Fruit fly (Drosophila melanogaster) whole organism, embryonic: ENCODE measurements around the gene Dh31.

ENCODE experiments used
- B-H1 ChIP-seq: fragments of 200-800 bp; sonication (Bioruptor generic); IDR thresholded peaks from 3 replicates; pipeline ENCODE4 v1.3.6; 2022; ENCODE audit warnings: missing biosample characterization, missing genetic modification characterization
- Bteb2 ChIP-seq: fragments of 200-800 bp; sonication (Bioruptor generic); optimal IDR thresholded peaks from 2 replicates; lab custom pipeline; 2016; ENCODE audit warnings: missing biosample characterization, missing genetic modification characterization
- CG11085 ChIP-seq: fragments of 200-800 bp; sonication (Bioruptor generic); IDR thresholded peaks from 2 replicates; pipeline ENCODE4 v1.3.6; 2022; ENCODE audit warnings: missing biosample characterization, missing genetic modification characterization
- CG12391 ChIP-seq: fragments of 200-800 bp; sonication (Bioruptor generic); optimal IDR thresholded peaks from 3 replicates; lab custom pipeline; 2018; ENCODE audit warnings: missing biosample characterization, mild to moderate bottlenecking, missing genetic modification characterization, moderate library complexity
- CG13123 ChIP-seq: fragments of 200-800 bp; sonication (Bioruptor generic); optimal IDR thresholded peaks from 2 replicates; lab custom pipeline; 2016; ENCODE audit warnings: missing biosample characterization, missing genetic modification characterization
- CG13424 ChIP-seq: fragments of 200-800 bp; sonication (Bioruptor generic); optimal IDR thresholded peaks from 2 replicates; lab custom pipeline; 2019; ENCODE audit warnings: missing biosample characterization, mild to moderate bottlenecking, missing genetic modification characterization, moderate library complexity
- CG13775 ChIP-seq: fragments of 200-800 bp; sonication (Bioruptor generic); optimal IDR thresholded peaks from 3 replicates; lab custom pipeline; 2017; ENCODE audit warnings: missing biosample characterization, mild to moderate bottlenecking, missing genetic modification characterization
- CG17328 ChIP-seq: fragments of 200-800 bp; sonication (Bioruptor generic); IDR thresholded peaks from 2 replicates; pipeline ENCODE4 v1.3.6; 2022; ENCODE audit warnings: missing biosample characterization, missing genetic modification characterization
- CG18262 ChIP-seq: fragments of 200-800 bp; optimal IDR thresholded peaks from 3 replicates; lab custom pipeline; 2019; ENCODE audit warnings: missing biosample characterization, mild to moderate bottlenecking, missing genetic modification characterization, moderate library complexity
- CG2889 ChIP-seq: fragments of 200-800 bp; sonication (Bioruptor generic); IDR thresholded peaks from 3 replicates; pipeline ENCODE4 v1.3.6; 2022; ENCODE audit warnings: missing biosample characterization, missing genetic modification characterization
- CG32767 ChIP-seq: fragments of 200-800 bp; sonication (Bioruptor generic); IDR thresholded peaks from 2 replicates; pipeline ENCODE4 v1.3.6; 2022; ENCODE audit warnings: missing biosample characterization, missing genetic modification characterization
- CG4404 ChIP-seq: fragments of 200-800 bp; sonication (Bioruptor generic); IDR thresholded peaks from 2 replicates; pipeline ENCODE4 v1.3.6; 2022; ENCODE audit warnings: missing biosample characterization, missing genetic modification characterization
- CG6254 ChIP-seq: fragments of 200-800 bp; sonication (Bioruptor generic); optimal IDR thresholded peaks from 3 replicates; lab custom pipeline; 2017; ENCODE audit warnings: mild to moderate bottlenecking, missing biosample characterization, missing genetic modification reagents, missing genetic modification characterization
- CG6272 ChIP-seq: fragments of 200-800 bp; sonication (Bioruptor generic); IDR thresholded peaks from 2 replicates; pipeline ENCODE4 v1.3.6; 2022; ENCODE audit warnings: missing biosample characterization, missing genetic modification characterization
- CG6854 ChIP-seq: fragments of 200-800 bp; sonication (Bioruptor generic); optimal IDR thresholded peaks from 3 replicates; lab custom pipeline; 2017; ENCODE audit warnings: missing biosample characterization, mild to moderate bottlenecking, missing genetic modification characterization
- CG8388 ChIP-seq: fragments of 200-800 bp; sonication (Bioruptor generic); optimal IDR thresholded peaks from 2 replicates; lab custom pipeline; 2019; ENCODE audit warnings: missing biosample characterization, mild to moderate bottlenecking, missing genetic modification characterization, moderate library complexity
- CG8765 ChIP-seq: fragments of 200-800 bp; sonication (Bioruptor generic); IDR thresholded peaks from 2 replicates; pipeline ENCODE4 v1.3.6; 2022; ENCODE audit warnings: missing biosample characterization, missing genetic modification characterization
- CG9817 ChIP-seq: fragments of 200-800 bp; sonication (Bioruptor generic); optimal IDR thresholded peaks from 2 replicates; lab custom pipeline; 2018; ENCODE audit warnings: missing biosample characterization, mild to moderate bottlenecking, missing genetic modification characterization, moderate library complexity
- CkIIα-i1 ChIP-seq: fragments of 200-800 bp; sonication (Bioruptor generic); IDR thresholded peaks from 2 replicates; pipeline ENCODE4 v1.3.6; 2022; ENCODE audit warnings: missing biosample characterization, missing genetic modification characterization
- Dip2 ChIP-seq: fragments of 200-800 bp; sonication (Bioruptor generic); IDR thresholded peaks from 2 replicates; pipeline ENCODE4 v1.3.6; 2022; ENCODE audit warnings: missing biosample characterization, missing genetic modification characterization
- Dll ChIP-seq: fragments of 200-800 bp; sonication (Bioruptor generic); IDR thresholded peaks from 4 replicates; pipeline ENCODE4 v1.3.6; 2022; ENCODE audit warnings: missing biosample characterization, missing genetic modification characterization; ENCODE audit not compliant: partially characterized antibody
- Dp ChIP-seq: fragments of 200-800 bp; sonication (Bioruptor generic); optimal IDR thresholded peaks from 2 replicates; lab custom pipeline; 2018; ENCODE audit warnings: missing biosample characterization, mild to moderate bottlenecking, missing genetic modification characterization, moderate library complexity
- Hand ChIP-seq: fragments of 200-800 bp; sonication (Bioruptor generic); optimal IDR thresholded peaks from 2 replicates; lab custom pipeline; 2017; ENCODE audit warnings: mild to moderate bottlenecking, missing biosample characterization, missing genetic modification reagents, missing genetic modification characterization
- HmgZ ChIP-seq: fragments of 200-800 bp; sonication (Bioruptor generic); optimal IDR thresholded peaks from 2 replicates; lab custom pipeline; 2018; ENCODE audit warnings: missing biosample characterization, mild to moderate bottlenecking, missing genetic modification characterization
- Hmx ChIP-seq: fragments of 200-800 bp; sonication (Bioruptor generic); optimal IDR thresholded peaks from 2 replicates; lab custom pipeline; 2016; ENCODE audit warnings: missing biosample characterization, missing genetic modification characterization
- Lhr ChIP-seq: fragments of 200-800 bp; sonication (Bioruptor generic); optimal IDR thresholded peaks from 3 replicates; lab custom pipeline; 2017; ENCODE audit warnings: mild to moderate bottlenecking, missing biosample characterization, missing genetic modification reagents, missing genetic modification characterization
- NC2β ChIP-seq: fragments of 200-800 bp; sonication (Bioruptor generic); optimal IDR thresholded peaks from 2 replicates; lab custom pipeline; 2016; ENCODE audit warnings: missing biosample characterization, missing genetic modification characterization
- Nf-YA ChIP-seq: fragments of 200-800 bp; sonication (Bioruptor generic); IDR thresholded peaks from 2 replicates; pipeline ENCODE4 v1.3.6; 2022; ENCODE audit warnings: missing biosample characterization, missing genetic modification characterization
- Nf-YB ChIP-seq: fragments of 200-800 bp; sonication (Bioruptor generic); optimal IDR thresholded peaks from 3 replicates; lab custom pipeline; 2019; ENCODE audit warnings: missing biosample characterization, mild to moderate bottlenecking, missing genetic modification characterization, moderate library complexity
- Rfx ChIP-seq: fragments of 200-800 bp; sonication (Bioruptor generic); IDR thresholded peaks from 2 replicates; pipeline ENCODE4 v1.3.6; 2022; ENCODE audit warnings: missing biosample characterization, missing genetic modification characterization
- YL-1 ChIP-seq: fragments of 200-800 bp; sonication (Bioruptor generic); optimal IDR thresholded peaks from 3 replicates; lab custom pipeline; 2017; ENCODE audit warnings: missing biosample characterization, mild to moderate bottlenecking, missing genetic modification characterization
- ash1 ChIP-seq: fragments of 200-800 bp; sonication (Bioruptor generic); optimal IDR thresholded peaks from 2 replicates; lab custom pipeline; 2018; ENCODE audit warnings: missing biosample characterization, mild to moderate bottlenecking, missing genetic modification characterization
- ato ChIP-seq: fragments of 200-800 bp; sonication (Bioruptor generic); IDR thresholded peaks from 2 replicates; pipeline ENCODE4 v1.3.6; 2022; ENCODE audit warnings: missing biosample characterization, missing genetic modification characterization; ENCODE audit not compliant: partially characterized antibody
- az2 ChIP-seq: fragments of 200-800 bp; sonication (Bioruptor generic); optimal IDR thresholded peaks from 3 replicates; lab custom pipeline; 2016; ENCODE audit warnings: missing biosample characterization, missing genetic modification characterization
- bbx ChIP-seq: fragments of 200-800 bp; sonication (Bioruptor generic); IDR thresholded peaks from 2 replicates; pipeline ENCODE4 v1.3.6; 2022; ENCODE audit warnings: missing biosample characterization, missing genetic modification characterization; ENCODE audit not compliant: partially characterized antibody
- cato ChIP-seq: fragments of 200-800 bp; sonication (Bioruptor generic); optimal IDR thresholded peaks from 2 replicates; lab custom pipeline; 2016; ENCODE audit warnings: missing biosample characterization, missing genetic modification characterization, borderline replicate concordance
- chn ChIP-seq: fragments of 200-800 bp; sonication (Bioruptor generic); optimal IDR thresholded peaks from 2 replicates; lab custom pipeline; 2016; ENCODE audit warnings: missing biosample characterization, missing genetic modification characterization
- gro ChIP-seq: fragments of 200-800 bp; sonication (Bioruptor generic); optimal IDR thresholded peaks from 2 replicates; lab custom pipeline; 2016; ENCODE audit warnings: missing biosample characterization, missing genetic modification characterization
- gsb-n ChIP-seq: fragments of 200-800 bp; sonication (Bioruptor generic); optimal IDR thresholded peaks from 3 replicates; lab custom pipeline; 2018; ENCODE audit warnings: missing biosample characterization, mild to moderate bottlenecking, missing genetic modification characterization
- hbn ChIP-seq: fragments of 200-800 bp; sonication (Bioruptor generic); IDR thresholded peaks from 2 replicates; pipeline ENCODE4 v1.3.6; 2022; ENCODE audit warnings: missing biosample characterization, missing genetic modification characterization; ENCODE audit not compliant: partially characterized antibody
- mirr ChIP-seq: fragments of 200-800 bp; sonication (Bioruptor generic); optimal IDR thresholded peaks from 3 replicates; lab custom pipeline; 2018; ENCODE audit warnings: missing biosample characterization, mild to moderate bottlenecking, missing genetic modification characterization
- otp ChIP-seq: fragments of 200-800 bp; sonication (Bioruptor generic); IDR thresholded peaks from 3 replicates; pipeline ENCODE4, ENCODE4 v1.3.6; 2022; ENCODE audit warnings: missing biosample characterization, missing genetic modification characterization
- pita ChIP-seq: fragments of 200-800 bp; sonication (Bioruptor generic); optimal IDR thresholded peaks from 2 replicates; lab custom pipeline; 2017; ENCODE audit warnings: missing biosample characterization, mild to moderate bottlenecking, missing genetic modification characterization
- pum ChIP-seq: fragments of 200-800 bp; sonication (Bioruptor generic); optimal IDR thresholded peaks from 2 replicates; lab custom pipeline; 2016; ENCODE audit warnings: missing biosample characterization, missing genetic modification characterization
- row ChIP-seq: fragments of 200-800 bp; sonication (Bioruptor generic); IDR thresholded peaks from 3 replicates; pipeline ENCODE4 v1.3.6; 2022; ENCODE audit warnings: missing biosample characterization, missing genetic modification characterization
- so ChIP-seq: fragments of 200-800 bp; sonication (Bioruptor generic); IDR thresholded peaks from 3 replicates; pipeline ENCODE4 v1.3.6; 2022; ENCODE audit warnings: missing biosample characterization, missing genetic modification characterization
- tap ChIP-seq: fragments of 200-800 bp; optimal IDR thresholded peaks from 3 replicates; lab custom pipeline; 2019; ENCODE audit warnings: missing biosample characterization, mild to moderate bottlenecking, missing genetic modification characterization, moderate library complexity
- wdn ChIP-seq: fragments of 200-800 bp; sonication (Bioruptor generic); IDR thresholded peaks from 2 replicates; pipeline ENCODE4 v1.3.6; 2022; ENCODE audit warnings: missing biosample characterization, missing genetic modification characterization
- zfh2 ChIP-seq: fragments of 200-800 bp; sonication (Bioruptor generic); optimal IDR thresholded peaks from 2 replicates; lab custom pipeline; 2016; ENCODE audit warnings: missing biosample characterization, missing genetic modification characterization

The Dh31 gene

DNA sequence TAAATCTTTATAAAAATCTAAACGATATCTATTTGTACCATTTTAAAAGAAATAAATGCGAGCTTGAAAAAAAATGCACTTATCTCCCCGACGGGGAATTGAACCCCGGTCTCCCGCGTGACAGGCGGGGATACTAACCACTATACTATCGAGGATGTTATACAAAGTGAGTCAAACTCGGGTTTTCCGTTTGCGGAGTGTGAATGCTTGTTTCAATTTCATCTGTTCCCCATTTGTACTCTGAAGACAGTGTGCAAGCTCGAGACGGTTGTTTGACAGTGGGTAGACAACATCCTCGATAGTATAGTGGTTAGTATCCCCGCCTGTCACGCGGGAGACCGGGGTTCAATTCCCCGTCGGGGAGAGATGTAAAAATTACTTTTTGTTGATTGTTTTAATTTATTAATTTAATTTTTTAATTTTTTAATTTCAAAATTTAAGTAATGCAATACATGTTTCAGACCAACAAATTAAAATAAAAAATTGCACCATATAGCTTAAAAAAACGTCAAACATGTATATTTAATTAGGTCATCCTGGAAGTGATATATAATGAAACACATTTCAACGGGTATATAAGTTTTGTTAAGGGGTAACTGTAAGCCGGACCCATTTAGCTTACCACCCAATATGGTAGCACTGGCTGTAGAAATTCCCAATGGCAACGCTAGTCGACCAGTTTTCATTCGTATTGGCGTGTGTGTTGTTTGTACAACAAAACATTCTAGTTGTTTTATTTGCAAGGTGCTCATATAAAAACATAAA lies 35.0 kb upstream of the Dh31 start, which contains the start of gene Sema1a (continued):
- peak; percentile 31 for TF ChIP-seq YL-1 (GFP tag; lab: Kevin White, UChicago)
- TF ChIP-seq CG4404 (GFP tag; lab: Robert Waterston, UW): no peak
- TF ChIP-seq bbx (GFP tag; lab: Robert Waterston, UW): peak; percentile 95
- TF ChIP-seq CG32767 (GFP tag; lab: Robert Waterston, UW): no peak; the same call in 1 of the 2 replicates
- no peak for TF ChIP-seq Dp
- peak; percentile 6 for TF ChIP-seq mirr (GFP tag; lab: Kevin White, UChicago)
- TF ChIP-seq CG13775 (GFP tag; lab: Kevin White, UChicago): peak; percentile 66
- TF ChIP-seq Nf-YA (GFP tag; lab: Robert Waterston, UW): peak; percentile 66; the same call in 1 of the 2 replicates
- TF ChIP-seq so (GFP tag; lab: Robert Waterston, UW): peak; percentile 65; the same call in 2 of the 3 replicates
- TF ChIP-seq Hmx (GFP tag; lab: Kevin White, UChicago): no peak
- peak; percentile 69 for TF ChIP-seq CG18262 (tag; lab: Kevin White, UChicago)
- TF ChIP-seq pita (GFP tag; lab: Kevin White, UChicago): no peak
- peak; percentile 42 for TF ChIP-seq Lhr
- TF ChIP-seq Nf-YB (GFP tag; lab: Kevin White, UChicago): peak; percentile 5
- TF ChIP-seq CG11085 (GFP tag; lab: Robert Waterston, UW): peak; percentile 47
- peak; percentile 25 for TF ChIP-seq gro
- peak; percentile 50; the same call in 1 of the 2 replicates for TF ChIP-seq CG6272 (GFP tag; lab: Robert Waterston, UW)
- TF ChIP-seq cato (GFP tag; lab: Kevin White, UChicago): peak; percentile 43
- TF ChIP-seq B-H1 (GFP tag; lab: Robert Waterston, UW): peak; percentile 46; the same call in 1 of the 3 replicates
- peak; percentile 62 for TF ChIP-seq Bteb2 (GFP tag; lab: Kevin White, UChicago)
- TF ChIP-seq Rfx (GFP tag; lab: Robert Waterston, UW): peak; percentile 82
- peak; percentile 34 for TF ChIP-seq chn (GFP tag; lab: Kevin White, UChicago)
- TF ChIP-seq ato (GFP tag; lab: Robert Waterston, UW): peak; percentile 86
- TF ChIP-seq hbn: peak; percentile 77
- TF ChIP-seq pum (GFP tag; lab: Kevin White, UChicago): peak; percentile 29
- TF ChIP-seq CG6254 (GFP tag; lab: Kevin White, UChicago): peak; percentile 58
- peak; percentile 54 for TF ChIP-seq tap (tag; lab: Kevin White, UChicago)
- peak; percentile 69 for TF ChIP-seq CG12391 (tag; lab: Kevin White, UChicago)
- peak; percentile 81 for TF ChIP-seq CG17328 (GFP tag; lab: Robert Waterston, UW)
- TF ChIP-seq az2: peak; percentile 81
- TF ChIP-seq ash1 (GFP tag; lab: Kevin White, UChicago): no peak
- peak; percentile 50 for TF ChIP-seq CG8765 (GFP tag; lab: Robert Waterston, UW)
- peak; percentile 60 for TF ChIP-seq zfh2 (GFP tag; lab: Kevin White, UChicago)
- TF ChIP-seq CkIIα-i1 (GFP tag; lab: Robert Waterston, UW): no peak
- peak; percentile 78 for TF ChIP-seq CG9817 (tag; lab: Kevin White, UChicago)
- TF ChIP-seq CG13123 (GFP tag; lab: Kevin White, UChicago): peak; percentile 41
- peak; percentile 64 for TF ChIP-seq gsb-n (tag; lab: Kevin White, UChicago)
- TF ChIP-seq Hand (GFP tag; lab: Kevin White, UChicago): no peak
- TF ChIP-seq HmgZ (tag; lab: Kevin White, UChicago): peak; percentile 74
- peak; percentile 39 for TF ChIP-seq CG8388
- peak; percentile 19 for TF ChIP-seq NC2β (GFP tag; lab: Kevin White, UChicago)
- TF ChIP-seq Dip2 (GFP tag; lab: Robert Waterston, UW): no peak
- peak; percentile 69; the same call in 1 of the 2 replicates for TF ChIP-seq wdn
- TF ChIP-seq CG13424 (tag; lab: Kevin White, UChicago): peak; percentile 36
- peak; percentile 33; the same call in 2 of the 3 replicates for TF ChIP-seq CG2889 (GFP tag; lab: Robert Waterston, UW)
- peak; percentile 59 for TF ChIP-seq CG6854 (GFP tag; lab: Kevin White, UChicago)
- peak; percentile 65 for TF ChIP-seq Dll (GFP tag; lab: Robert Waterston, UW)
- TF ChIP-seq otp (GFP tag; lab: Robert Waterston, UW): no peak; the same call in 2 of the 3 replicates
- TF ChIP-seq row: peak; percentile 92
